Worm (Caenorhabditis elegans): ENCODE results near the gene npp-1.

ce11 chrIV:9858970-9859369 is 682 bp downstream of the npp-1 start:
- no peak for TF ChIP-seq him-1 (tag; optimal IDR thresholded peaks at IDR 0.05)
- no peak for TF ChIP-seq W03F9.2 (tag; optimal IDR thresholded peaks at IDR 0.05)
